Worm (Caenorhabditis elegans): Measurements from ENCODE around the gene ugt-49.

The ugt-49 gene

ce11 chrV:10352928-10353427 lies 19.1 kb upstream of the ugt-49 start, which contains the start of gene nol-56 (continued):
- peak; percentile 51 for TF ChIP-seq lin-39 (tag; optimal IDR thresholded peaks at IDR 0.05)
- TF ChIP-seq nhr-19 (GFP tag; conservative IDR thresholded peaks at IDR 0.05), result peak; percentile 84
- TF ChIP-seq ceh-63 (GFP tag; optimal IDR thresholded peaks at IDR 0.05), result no peak
- no peak for TF ChIP-seq egl-27 (tag; optimal IDR thresholded peaks at IDR 0.05)
- TF ChIP-seq fkh-8 (tag; optimal IDR thresholded peaks at IDR 0.05), result peak; percentile 77
- no peak for TF ChIP-seq unc-98 (GFP tag; IDR thresholded peaks at IDR 0.05)
- peak; percentile 88 to 91 for TF ChIP-seq lin-35 (GFP tag; optimal IDR thresholded peaks at IDR 0.05)
- peak; percentile 54 for TF ChIP-seq ceh-8 (GFP tag; optimal IDR thresholded peaks at IDR 0.05)
- TF ChIP-seq egl-13 (tag; optimal IDR thresholded peaks at IDR 0.05), result peak; percentile 83
- TF ChIP-seq ces-1 (GFP tag; optimal IDR thresholded peaks at IDR 0.05), result no peak
- no peak for TF ChIP-seq ets-5 (GFP tag; IDR thresholded peaks at IDR 0.05)
- TF ChIP-seq vab-15 (tag; optimal IDR thresholded peaks at IDR 0.05), result no peak
- no peak; the same call in 1 of the 2 replicates for TF ChIP-seq ceh-88 (GFP tag; IDR thresholded peaks at IDR 0.05)
- peak; percentile 87 for TF ChIP-seq lin-14 (GFP tag; optimal IDR thresholded peaks at IDR 0.05)
- peak; percentile 44 for TF ChIP-seq fos-1 (tag; optimal IDR thresholded peaks at IDR 0.05)
- peak; percentile 93 for TF ChIP-seq nhr-71 (tag; optimal IDR thresholded peaks at IDR 0.05)
- peak; percentile 92 for TF ChIP-seq swsn-7 (tag; optimal IDR thresholded peaks at IDR 0.05)
- peak; percentile 62 for TF ChIP-seq mab-9 (GFP tag; IDR thresholded peaks at IDR 0.05)
- TF ChIP-seq skn-1 (tag; optimal IDR thresholded peaks at IDR 0.05), result peak; percentile 75
- peak; percentile 58 for TF ChIP-seq elt-2 (tag; optimal IDR thresholded peaks at IDR 0.05)
- TF ChIP-seq ceh-82 (tag; optimal IDR thresholded peaks at IDR 0.05), result peak; percentile 72 to 82 (median 73)
- TF ChIP-seq nhr-76 (tag; optimal IDR thresholded peaks at IDR 0.05), result no peak
- TF ChIP-seq xbp-1 (tag; optimal IDR thresholded peaks at IDR 0.05), result peak; percentile 92
- TF ChIP-seq alr-1 (tag; optimal IDR thresholded peaks at IDR 0.05; ENCODE audit: borderline replicate concordance), result no peak
- peak; percentile 43 for TF ChIP-seq fkh-4 (tag; optimal IDR thresholded peaks at IDR 0.05; ENCODE audit: borderline replicate concordance)
- TF ChIP-seq F16B12.6 (tag; optimal IDR thresholded peaks at IDR 0.05), result peak; percentile 47
- TF ChIP-seq mep-1 (tag; optimal IDR thresholded peaks at IDR 0.05), result peak; percentile 97
- peak; percentile 87 for TF ChIP-seq C16A3.4 (tag; optimal IDR thresholded peaks at IDR 0.05)
- TF ChIP-seq ztf-4 (tag; optimal IDR thresholded peaks at IDR 0.05), result peak; percentile 42

- no peak for TF ChIP-seq tlp-1 (tag; optimal IDR thresholded peaks at IDR 0.05)
- peak; percentile 76 for TF ChIP-seq mab-9 (GFP tag; IDR thresholded peaks at IDR 0.05)
- TF ChIP-seq nhr-77 (tag; optimal IDR thresholded peaks at IDR 0.05), result peak; percentile 38
- no peak for TF ChIP-seq aha-1 (tag; optimal IDR thresholded peaks at IDR 0.05)
- TF ChIP-seq unc-86 (tag; optimal IDR thresholded peaks at IDR 0.05), result peak; percentile 82
- TF ChIP-seq nhr-12 (tag; optimal IDR thresholded peaks at IDR 0.05), result no peak
- TF ChIP-seq ces-1 (GFP tag; optimal IDR thresholded peaks at IDR 0.05), result no peak
- TF ChIP-seq C04F5.9 (tag; optimal IDR thresholded peaks at IDR 0.05), result peak; percentile 79
- TF ChIP-seq nhr-19 (GFP tag; conservative IDR thresholded peaks at IDR 0.05), result peak; percentile 87
- TF ChIP-seq hlh-17 (GFP tag; optimal IDR thresholded peaks at IDR 0.05; ENCODE audit: borderline replicate concordance), result no peak
- peak; percentile 60 for TF ChIP-seq vab-15 (tag; optimal IDR thresholded peaks at IDR 0.05)
- no peak for TF ChIP-seq ceh-8 (GFP tag; optimal IDR thresholded peaks at IDR 0.05)
- TF ChIP-seq ceh-82 (tag; optimal IDR thresholded peaks at IDR 0.05), result peak; percentile 69 to 78 (median 74)
- peak; percentile 91 to 96 (median 94) for TF ChIP-seq dpl-1 (GFP tag; optimal IDR thresholded peaks at IDR 0.05)
- no peak for TF ChIP-seq nhr-28 (tag; optimal IDR thresholded peaks at IDR 0.05)
- peak; percentile 63 for TF ChIP-seq sup-37 (GFP tag; optimal IDR thresholded peaks at IDR 0.05)
- peak; percentile 67 for TF ChIP-seq grh-1 (GFP tag; IDR thresholded peaks at IDR 0.05)
- TF ChIP-seq pag-3 (tag; optimal IDR thresholded peaks at IDR 0.05; ENCODE audit: borderline replicate concordance, insufficient read depth), result no peak
- TF ChIP-seq nhr-71 (tag; optimal IDR thresholded peaks at IDR 0.05), result peak; percentile 94
- peak; percentile 95 for TF ChIP-seq nhr-85 (tag)
- TF ChIP-seq jun-1 (tag; optimal IDR thresholded peaks at IDR 0.05), result no peak
- peak; percentile 97 for TF ChIP-seq nhr-90 (tag; optimal IDR thresholded peaks at IDR 0.05; ENCODE audit: poor library complexity)
- TF ChIP-seq fkh-8 (tag; optimal IDR thresholded peaks at IDR 0.05), result peak; percentile 78
- no peak for TF ChIP-seq nhr-84 (tag; optimal IDR thresholded peaks at IDR 0.05)
- no peak for TF ChIP-seq fkh-10 (GFP tag; optimal IDR thresholded peaks at IDR 0.05)
- TF ChIP-seq snu-23 (GFP tag; optimal IDR thresholded peaks at IDR 0.05), result peak; percentile 87
- TF ChIP-seq hlh-4 (tag; optimal IDR thresholded peaks at IDR 0.05), result peak; percentile 3
- peak; percentile 80 to 95 for TF ChIP-seq efl-1 (optimal IDR thresholded peaks at IDR 0.05)
- peak; percentile 95 to 99 for TF ChIP-seq efl-1 (GFP tag; optimal IDR thresholded peaks at IDR 0.05 in 1 of 2)
- TF ChIP-seq elt-2 (tag; optimal IDR thresholded peaks at IDR 0.05), result peak; percentile 65
- peak; percentile 65 for TF ChIP-seq lin-39 (tag; optimal IDR thresholded peaks at IDR 0.05)
These were observed 16.3 kb upstream of the ugt-49 start, which contains the start of gene sluh-7 for ce11 chrV:10355773-10356335. Gene sluh-7, minus strand, starts transcription at chrV:10355823.

Measured in whole organism, L1 larva.